Fruit fly (Drosophila melanogaster): Measurements from ENCODE around the gene Reps.
A peak's percentile ranks its signal among the peaks of the same experiment; 100 is the strongest.

Reps gene

dm6 chr2L:11065106-11065878 lies 41.2 kb downstream of the Reps start:
- TF ChIP-seq brk (GFP tag; optimal IDR thresholded peaks at IDR 0.05) (peak; percentile 50), Hnf4 (GFP tag; optimal IDR thresholded peaks at IDR 0.05) (peak; percentile 27), usp (GFP tag; optimal IDR thresholded peaks at IDR 0.05) (no peak), tai (GFP tag; optimal IDR thresholded peaks at IDR 0.05) (no peak), dl (GFP tag; optimal IDR thresholded peaks at IDR 0.05; ENCODE audit: insufficient read depth in 1 of 2, partially characterized antibody in 2 of 2) (no peak), sage (GFP tag; optimal IDR thresholded peaks at IDR 0.05) (peak; percentile 12), psq (GFP tag; optimal IDR thresholded peaks at IDR 0.05) (peak; percentile 76), sv (GFP tag; optimal IDR thresholded peaks at IDR 0.05) (no peak), h (GFP tag; optimal IDR thresholded peaks at IDR 0.05) (peak; percentile 80), Hr78 (GFP tag; optimal IDR thresholded peaks at IDR 0.05) (no peak), Dfd (GFP tag; optimal IDR thresholded peaks at IDR 0.05) (no peak), Rel (GFP tag; optimal IDR thresholded peaks at IDR 0.05) (peak; percentile 47), Rel (tag; optimal IDR thresholded peaks at IDR 0.05) (peak; percentile 26), Hr83 (GFP tag; optimal IDR thresholded peaks at IDR 0.05; ENCODE audit: poor library complexity, severe bottlenecking) (peak; percentile 32), pan (optimal IDR thresholded peaks at IDR 0.05) (no peak), ey (GFP tag; optimal IDR thresholded peaks at IDR 0.05) (peak; percentile 53), GATAd (GFP tag; optimal IDR thresholded peaks at IDR 0.05) (no peak), Jra (GFP tag; optimal IDR thresholded peaks at IDR 0.05) (no peak), dmrt93B (GFP tag; optimal IDR thresholded peaks at IDR 0.05) (peak; percentile 60), foxo (GFP tag; optimal IDR thresholded peaks at IDR 0.05) (peak in 1 of 2 experiments; percentile 79), OdsH (GFP tag; optimal IDR thresholded peaks at IDR 0.05) (peak; percentile 73), Sp1 (GFP tag; optimal IDR thresholded peaks at IDR 0.05) (peak; percentile 82), Dif (GFP tag; optimal IDR thresholded peaks at IDR 0.05; ENCODE audit: partially characterized antibody) (no peak), HLH106 (tag; optimal IDR thresholded peaks at IDR 0.05) (peak; percentile 83), dsf (GFP tag; optimal IDR thresholded peaks at IDR 0.05; ENCODE audit: borderline replicate concordance) (no peak), lola (GFP tag; optimal IDR thresholded peaks at IDR 0.05) (no peak), br (GFP tag; optimal IDR thresholded peaks at IDR 0.05) (peak; percentile 79), CG32264 (GFP tag; optimal IDR thresholded peaks at IDR 0.05) (peak; percentile 20), woc (GFP tag; optimal IDR thresholded peaks at IDR 0.05) (peak; percentile 46), CG9705 (GFP tag; optimal IDR thresholded peaks at IDR 0.05) (peak; percentile 26), rgr (GFP tag; optimal IDR thresholded peaks at IDR 0.05) (peak; percentile 79), Mio (GFP tag; optimal IDR thresholded peaks at IDR 0.05) (no peak), Myc (optimal IDR thresholded peaks at IDR 0.05) (no peak), N (GFP tag; optimal IDR thresholded peaks at IDR 0.05) (no peak), fru (GFP tag; optimal IDR thresholded peaks at IDR 0.05) (peak; percentile 72), Abd-B (GFP tag; optimal IDR thresholded peaks at IDR 0.05) (no peak), CrebA (GFP tag; optimal IDR thresholded peaks at IDR 0.05; ENCODE audit: borderline replicate concordance) (peak; percentile 12), Vsx2 (GFP tag; optimal IDR thresholded peaks at IDR 0.05; ENCODE audit: partially characterized antibody) (no peak), jim (GFP tag; optimal IDR thresholded peaks at IDR 0.05) (peak; percentile 34)

dm6 chr2L:11061155-11061554 lies 45.3 kb downstream of the Reps start:
- TF ChIP-seq ey (GFP tag; optimal IDR thresholded peaks at IDR 0.05) (no peak), Hr83 (GFP tag; optimal IDR thresholded peaks at IDR 0.05; ENCODE audit: poor library complexity, severe bottlenecking) (peak; percentile 44), Rel (GFP tag; optimal IDR thresholded peaks at IDR 0.05) (no peak), Rel (tag; optimal IDR thresholded peaks at IDR 0.05) (peak; percentile 26), Hnf4 (GFP tag; optimal IDR thresholded peaks at IDR 0.05) (peak; percentile 49), dmrt93B (GFP tag; optimal IDR thresholded peaks at IDR 0.05) (no peak), Dif (GFP tag; optimal IDR thresholded peaks at IDR 0.05; ENCODE audit: partially characterized antibody) (peak; percentile 63), h (GFP tag; optimal IDR thresholded peaks at IDR 0.05) (peak; percentile 38), Jra (GFP tag; optimal IDR thresholded peaks at IDR 0.05) (peak; percentile 10), jim (GFP tag; optimal IDR thresholded peaks at IDR 0.05) (no peak), CrebA (GFP tag; optimal IDR thresholded peaks at IDR 0.05; ENCODE audit: borderline replicate concordance) (peak; percentile 54), br (GFP tag; optimal IDR thresholded peaks at IDR 0.05) (no peak), GATAd (GFP tag; optimal IDR thresholded peaks at IDR 0.05) (no peak)

All from whole organism, wandering third instar larva.